Fruit fly (Drosophila melanogaster) whole organism, embryonic: Measurements from ENCODE around the gene PIG-L.

Experiments used
- Abd-B ChIP-seq: fragments of 200-800 bp; sonication (Bioruptor generic); optimal IDR thresholded peaks from 2 replicates; lab custom pipeline; 2018; ENCODE audit warnings: missing biosample characterization, mild to moderate bottlenecking, missing genetic modification characterization, moderate library complexity
- Asciz ChIP-seq: fragments of 200-800 bp; sonication (Bioruptor generic); optimal IDR thresholded peaks from 2 replicates; lab custom pipeline; 2017; ENCODE audit warnings: missing biosample characterization, mild to moderate bottlenecking, missing genetic modification characterization, missing genetic modification reagents
- Blimp-1 ChIP-seq: fragments of 200-800 bp; sonication (Bioruptor generic); optimal IDR thresholded peaks from 3 replicates; lab custom pipeline; 2018; ENCODE audit warnings: missing biosample characterization, missing genetic modification characterization, mild to moderate bottlenecking, moderate library complexity, missing genetic modification reagents
- CG10462 ChIP-seq: fragments of 200-800 bp; sonication (Bioruptor generic); optimal IDR thresholded peaks from 2 replicates; lab custom pipeline; 2016; ENCODE audit warnings: missing biosample characterization, missing genetic modification characterization
- CG10979 ChIP-seq: fragments of 200-800 bp; sonication (Bioruptor generic); optimal IDR thresholded peaks from 2 replicates; lab custom pipeline; 2018; ENCODE audit warnings: missing biosample characterization, mild to moderate bottlenecking, missing genetic modification characterization, moderate library complexity
- CG11093 ChIP-seq: fragments of 200-800 bp; sonication (Bioruptor generic); IDR thresholded peaks from 3 replicates; pipeline ENCODE4 v1.3.6; 2022; ENCODE audit warnings: missing biosample characterization, missing genetic modification characterization
- CG11398 ChIP-seq: fragments of 200-800 bp; sonication (Bioruptor generic); optimal IDR thresholded peaks from 2 replicates; lab custom pipeline; 2016; ENCODE audit warnings: missing biosample characterization, missing genetic modification characterization
- CG13123 ChIP-seq: fragments of 200-800 bp; sonication (Bioruptor generic); optimal IDR thresholded peaks from 2 replicates; lab custom pipeline; 2016; ENCODE audit warnings: missing biosample characterization, missing genetic modification characterization
- CG13424 ChIP-seq: fragments of 200-800 bp; sonication (Bioruptor generic); optimal IDR thresholded peaks from 2 replicates; lab custom pipeline; 2019; ENCODE audit warnings: missing biosample characterization, mild to moderate bottlenecking, missing genetic modification characterization, moderate library complexity
- CG15696 ChIP-seq: fragments of 200-800 bp; sonication (Bioruptor generic); optimal IDR thresholded peaks from 2 replicates; lab custom pipeline; 2019; ENCODE audit warnings: missing biosample characterization, mild to moderate bottlenecking, missing genetic modification characterization, moderate library complexity
- CG16779 ChIP-seq: fragments of 200-800 bp; sonication (Bioruptor generic); IDR thresholded peaks from 2 replicates; pipeline ENCODE4 v1.3.6; 2022; ENCODE audit warnings: missing biosample characterization, missing genetic modification characterization
- CG18262 ChIP-seq: fragments of 200-800 bp; optimal IDR thresholded peaks from 3 replicates; lab custom pipeline; 2019; ENCODE audit warnings: missing biosample characterization, mild to moderate bottlenecking, missing genetic modification characterization, moderate library complexity
- CG18476 ChIP-seq: fragments of 200-800 bp; sonication (Bioruptor generic); optimal IDR thresholded peaks from 2 replicates; lab custom pipeline; 2016; ENCODE audit warnings: missing biosample characterization, mild to moderate bottlenecking, missing genetic modification characterization
- CG30431 ChIP-seq: fragments of 200-800 bp; sonication (Bioruptor generic); optimal IDR thresholded peaks from 2 replicates; lab custom pipeline; 2017; ENCODE audit warnings: missing biosample characterization, missing genetic modification characterization
- CG31441 ChIP-seq: fragments of 200-800 bp; sonication (Bioruptor generic); IDR thresholded peaks from 2 replicates; pipeline ENCODE4 v1.3.6; 2022; ENCODE audit warnings: missing biosample characterization, missing genetic modification characterization
- CG34422 ChIP-seq: fragments of 200-800 bp; sonication (Bioruptor generic); IDR thresholded peaks from 3 replicates; pipeline ENCODE4 v1.3.6; 2022; ENCODE audit warnings: missing biosample characterization, missing genetic modification characterization
- CG3847 ChIP-seq: fragments of 200-800 bp; sonication (Bioruptor generic); IDR thresholded peaks from 2 replicates; pipeline ENCODE4 v1.3.6; 2022; ENCODE audit warnings: missing biosample characterization, missing genetic modification characterization
- CG4360 ChIP-seq: fragments of 200-800 bp; sonication (Bioruptor generic); IDR thresholded peaks from 2 replicates; pipeline ENCODE4 v1.3.6; 2022; ENCODE audit warnings: missing biosample characterization, missing genetic modification characterization
- CG6254 ChIP-seq: fragments of 200-800 bp; sonication (Bioruptor generic); optimal IDR thresholded peaks from 3 replicates; lab custom pipeline; 2017; ENCODE audit warnings: mild to moderate bottlenecking, missing biosample characterization, missing genetic modification reagents, missing genetic modification characterization
- CG7556 ChIP-seq: fragments of 200-800 bp; sonication (Bioruptor generic); optimal IDR thresholded peaks from 2 replicates; lab custom pipeline; 2017; ENCODE audit warnings: missing biosample characterization, mild to moderate bottlenecking, missing genetic modification characterization
- CG7839 ChIP-seq: fragments of 200-800 bp; sonication (Bioruptor generic); optimal IDR thresholded peaks from 3 replicates; lab custom pipeline; 2018; ENCODE audit warnings: missing biosample characterization, mild to moderate bottlenecking, missing genetic modification characterization, moderate library complexity
- CG9215 ChIP-seq: fragments of 200-800 bp; sonication (Bioruptor generic); IDR thresholded peaks from 2 replicates; pipeline ENCODE4 v1.3.6; 2022; ENCODE audit warnings: missing biosample characterization, missing genetic modification characterization
- CG9437 ChIP-seq: fragments of 200-800 bp; sonication (Bioruptor generic); optimal IDR thresholded peaks from 2 replicates; lab custom pipeline; 2018; ENCODE audit warnings: missing biosample characterization, mild to moderate bottlenecking, missing genetic modification characterization
- Chrac-16 ChIP-seq: fragments of 200-800 bp; sonication (Bioruptor generic); optimal IDR thresholded peaks from 3 replicates; lab custom pipeline; 2016; ENCODE audit warnings: missing biosample characterization, missing genetic modification characterization
- CkIIα-i1 ChIP-seq: fragments of 200-800 bp; sonication (Bioruptor generic); IDR thresholded peaks from 2 replicates; pipeline ENCODE4 v1.3.6; 2022; ENCODE audit warnings: missing biosample characterization, missing genetic modification characterization
- Dfd ChIP-seq, 2 experiments: fragments of >200 bp; optimal IDR thresholded peaks; 2 replicates each; lab custom pipeline; 2017; ENCODE audit warnings: missing biosample characterization in 2 of 2, missing genetic modification characterization in 2 of 2
- Dip2 ChIP-seq: fragments of 200-800 bp; sonication (Bioruptor generic); IDR thresholded peaks from 2 replicates; pipeline ENCODE4 v1.3.6; 2022; ENCODE audit warnings: missing biosample characterization, missing genetic modification characterization
- Hr51 ChIP-seq, 2 experiments: fragments of 200-800 bp; sonication (Bioruptor generic); optimal IDR thresholded peaks; 2 replicates in 1 of 2; 3 replicates in 1 of 2; lab custom pipeline; 2016 to 2018; ENCODE audit warnings: missing biosample characterization in 2 of 2, missing genetic modification characterization in 2 of 2, mild to moderate bottlenecking in 1 of 2, moderate library complexity in 1 of 2
- Lpt ChIP-seq: fragments of >200 bp; optimal IDR thresholded peaks from 2 replicates; lab custom pipeline; 2018; ENCODE audit warnings: missing biosample characterization, missing genetic modification characterization
- Med ChIP-seq: fragments of 200-800 bp; sonication (Bioruptor generic); peaks from one replicate; lab custom pipeline; 2016; ENCODE audit warnings: missing biosample characterization, missing genetic modification characterization, mild to moderate bottlenecking, inconsistent platforms, moderate library complexity
- Neu2 ChIP-seq: fragments of 200-800 bp; sonication (Bioruptor generic); optimal IDR thresholded peaks from 3 replicates; lab custom pipeline; 2016; ENCODE audit warnings: missing biosample characterization, missing genetic modification characterization, borderline replicate concordance
- Rx ChIP-seq: fragments of 200-800 bp; sonication (Bioruptor generic); IDR thresholded peaks from 2 replicates; pipeline ENCODE4 v1.3.6; 2022; ENCODE audit warnings: missing biosample characterization, missing genetic modification characterization
- Sox102F ChIP-seq: fragments of 200-800 bp; sonication (Bioruptor generic); optimal IDR thresholded peaks from 2 replicates; lab custom pipeline; 2018; ENCODE audit warnings: missing biosample characterization, mild to moderate bottlenecking, missing genetic modification characterization, moderate library complexity
- Sry-δ ChIP-seq: fragments of 200-800 bp; sonication (Bioruptor generic); optimal IDR thresholded peaks from 2 replicates; lab custom pipeline; 2016; ENCODE audit warnings: missing biosample characterization, missing genetic modification characterization
- abd-A ChIP-seq: fragments of 200-800 bp; sonication (Bioruptor generic); optimal IDR thresholded peaks from 3 replicates; lab custom pipeline; 2019; ENCODE audit warnings: missing biosample characterization, mild to moderate bottlenecking, missing genetic modification characterization, moderate library complexity
- az2 ChIP-seq: fragments of 200-800 bp; sonication (Bioruptor generic); optimal IDR thresholded peaks from 3 replicates; lab custom pipeline; 2016; ENCODE audit warnings: missing biosample characterization, missing genetic modification characterization
- cg ChIP-seq: fragments of 200-800 bp; sonication (Bioruptor generic); optimal IDR thresholded peaks from 3 replicates; lab custom pipeline; 2019; ENCODE audit warnings: missing biosample characterization, mild to moderate bottlenecking, missing genetic modification characterization, moderate library complexity
- chif ChIP-seq, 2 experiments: fragments of 200-800 bp; sonication (Bioruptor generic); optimal IDR thresholded peaks; 3 replicates each; lab custom pipeline; 2016; ENCODE audit warnings: missing biosample characterization in 2 of 2, missing genetic modification characterization in 2 of 2
- dati ChIP-seq: fragments of 200-800 bp; sonication (Bioruptor generic); IDR thresholded peaks from 2 replicates; pipeline ENCODE4 v1.3.6; 2022; ENCODE audit warnings: missing biosample characterization, missing genetic modification characterization
- gt ChIP-seq: fragments of 200-800 bp; sonication (Bioruptor generic); IDR thresholded peaks from 2 replicates; pipeline ENCODE4 v1.3.6; 2022; ENCODE audit warnings: missing biosample characterization, missing genetic modification characterization
- nerfin-1 ChIP-seq: fragments of 200-800 bp; sonication (Bioruptor generic); optimal IDR thresholded peaks from 3 replicates; lab custom pipeline; 2019; ENCODE audit warnings: missing biosample characterization, mild to moderate bottlenecking, missing genetic modification characterization, moderate library complexity
- peb ChIP-seq: fragments of 200-800 bp; sonication (Bioruptor generic); IDR thresholded peaks from 2 replicates; pipeline ENCODE4 v1.3.6; 2022; ENCODE audit warnings: missing biosample characterization, missing genetic modification characterization
- seq ChIP-seq: fragments of 200-800 bp; sonication (Bioruptor generic); IDR thresholded peaks from 2 replicates; pipeline ENCODE4 v1.3.6; 2022; ENCODE audit warnings: missing biosample characterization, missing genetic modification characterization
- shn ChIP-seq: fragments of 200-800 bp; sonication (Bioruptor generic); optimal IDR thresholded peaks from 3 replicates; lab custom pipeline; 2016; ENCODE audit warnings: missing biosample characterization, missing genetic modification characterization
- sim ChIP-seq: fragments of 200-800 bp; sonication (Bioruptor generic); IDR thresholded peaks from 2 replicates; pipeline ENCODE4 v1.3.6; 2022; ENCODE audit warnings: missing biosample characterization, missing genetic modification characterization
- tin ChIP-seq: fragments of 200-800 bp; sonication (Bioruptor generic); optimal IDR thresholded peaks from 3 replicates; lab custom pipeline; 2016; ENCODE audit warnings: missing biosample characterization, missing genetic modification characterization
- trem ChIP-seq: fragments of 200-800 bp; optimal IDR thresholded peaks from 3 replicates; lab custom pipeline; 2019; ENCODE audit warnings: missing biosample characterization, mild to moderate bottlenecking, missing genetic modification characterization, moderate library complexity
- vnd ChIP-seq: fragments of 200-800 bp; sonication (Bioruptor generic); IDR thresholded peaks from 3 replicates; pipeline ENCODE4 v1.3.6; 2022; ENCODE audit warnings: missing biosample characterization, missing genetic modification characterization; ENCODE audit not compliant: partially characterized antibody
- zf30C ChIP-seq: fragments of 200-800 bp; sonication (Bioruptor generic); optimal IDR thresholded peaks from 3 replicates; lab custom pipeline; 2018; ENCODE audit warnings: missing biosample characterization, mild to moderate bottlenecking, missing genetic modification characterization
- zfh2 ChIP-seq: fragments of 200-800 bp; sonication (Bioruptor generic); optimal IDR thresholded peaks from 2 replicates; lab custom pipeline; 2016; ENCODE audit warnings: missing biosample characterization, missing genetic modification characterization

PIG-L gene

DNA sequence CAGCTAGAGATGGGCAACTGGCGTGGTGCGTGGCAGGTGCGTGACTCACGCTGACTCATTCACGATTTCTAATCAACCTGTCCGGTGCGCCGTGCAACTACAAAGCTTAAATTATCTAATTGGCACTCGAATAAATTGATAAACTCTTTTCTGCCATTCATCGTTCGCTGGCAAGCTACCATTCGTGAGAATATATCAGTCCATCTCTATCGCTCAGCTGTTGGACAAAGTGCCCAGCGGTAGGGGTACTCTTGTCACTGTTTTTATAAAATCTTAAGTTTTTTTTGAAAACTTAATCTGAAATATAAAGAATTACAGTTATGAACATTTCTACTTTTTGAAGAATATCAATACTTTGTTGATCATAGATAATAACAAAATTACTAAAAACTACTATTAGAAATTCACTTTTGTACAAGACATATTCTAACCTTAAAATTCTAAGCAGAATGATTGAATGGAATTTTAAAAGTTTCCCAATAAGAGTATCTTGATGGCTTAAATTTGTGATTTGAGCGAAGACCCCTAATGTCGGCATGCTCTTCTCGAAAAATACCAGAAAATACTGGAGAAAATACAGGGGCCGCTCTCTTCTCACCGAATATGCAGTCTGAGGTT is at the start of gene PIG-L, which contains the start of gene psidin (continued):
- peak; percentile 80 for TF ChIP-seq CG15696 (tag; lab: Kevin White, UChicago)
- TF ChIP-seq CG30431 (GFP tag; lab: Kevin White, UChicago) = peak; percentile 54
- TF ChIP-seq Rx (GFP tag; lab: Robert Waterston, UW) = peak; percentile 26
- TF ChIP-seq zfh2 (GFP tag; lab: Kevin White, UChicago) = peak; percentile 81
- TF ChIP-seq CG18476 = peak; percentile 24
- peak; percentile 73 for TF ChIP-seq tin (GFP tag; lab: Kevin White, UChicago)
- no peak for TF ChIP-seq CG4360
- peak; percentile 82 for TF ChIP-seq CG9215 (GFP tag; lab: Robert Waterston, UW)
- peak; percentile 92 for TF ChIP-seq CG18262 (tag; lab: Kevin White, UChicago)
- TF ChIP-seq CG9437 (GFP tag; lab: Kevin White, UChicago) = peak; percentile 86
- no peak for TF ChIP-seq cg
- TF ChIP-seq CG11093 = peak; percentile 47; the same call in 2 of the 3 replicates
- TF ChIP-seq shn (GFP tag; lab: Kevin White, UChicago) = peak; percentile 61
- peak; percentile 81 for TF ChIP-seq CG3847 (GFP tag; lab: Robert Waterston, UW)
- TF ChIP-seq az2 (GFP tag; lab: Kevin White, UChicago) = peak; percentile 88
- TF ChIP-seq vnd (GFP tag; lab: Robert Waterston, UW) = peak; percentile 96
- peak; percentile 56 for TF ChIP-seq CG11398 (GFP tag; lab: Kevin White, UChicago)
- no peak for TF ChIP-seq Blimp-1 (GFP tag; lab: Kevin White, UChicago)
- no peak for TF ChIP-seq Lpt (GFP tag; lab: Kevin White, UChicago)
- peak; percentile 80 for TF ChIP-seq Chrac-16 (GFP tag; lab: Kevin White, UChicago)
- TF ChIP-seq CG7556 (GFP tag; lab: Kevin White, UChicago) = peak; percentile 86
- TF ChIP-seq Sox102F (GFP tag; lab: Kevin White, UChicago) = peak; percentile 86
- TF ChIP-seq CkIIα-i1 = no peak
- TF ChIP-seq Asciz = no peak
- peak; percentile 74 to 86 for TF ChIP-seq chif (GFP tag; optimal IDR thresholded peaks at IDR 0.05; lab: Kevin White, UChicago)
- peak; percentile 77 to 91 for TF ChIP-seq Hr51 (GFP tag; optimal IDR thresholded peaks at IDR 0.05; lab: Kevin White, UChicago)
- peak; percentile 58 for TF ChIP-seq CG10462 (GFP tag; lab: Kevin White, UChicago)
- peak; percentile 70 for TF ChIP-seq trem (tag; lab: Kevin White, UChicago)
- no peak for TF ChIP-seq peb (GFP tag; lab: Robert Waterston, UW)
- peak; percentile 63 for TF ChIP-seq CG13123 (GFP tag; lab: Kevin White, UChicago)
- TF ChIP-seq CG7839 (tag; lab: Kevin White, UChicago) = peak; percentile 88
- TF ChIP-seq dati (GFP tag; lab: Robert Waterston, UW) = 0 out of 2 replicates have a peak, but pooled peaks have one; percentile 33
- TF ChIP-seq Sry-δ = peak; percentile 92
- TF ChIP-seq Dip2 (GFP tag; lab: Robert Waterston, UW) = no peak
- TF ChIP-seq Abd-B (GFP tag; lab: Kevin White, UChicago) = peak; percentile 89
- no peak for TF ChIP-seq zf30C (GFP tag; lab: Kevin White, UChicago)
- peak; percentile 92 for TF ChIP-seq CG31441 (GFP tag; lab: Robert Waterston, UW)
- TF ChIP-seq sim (GFP tag; lab: Robert Waterston, UW) = no peak
- TF ChIP-seq CG6254 = peak; percentile 30
- peak; percentile 61; the same call in 1 of the 2 replicates for TF ChIP-seq seq (GFP tag; lab: Robert Waterston, UW)
- TF ChIP-seq nerfin-1 (tag; lab: Kevin White, UChicago) = peak; percentile 85
- TF ChIP-seq Med = peak; percentile 96
- TF ChIP-seq Dfd (GFP tag; optimal IDR thresholded peaks at IDR 0.05; lab: Kevin White, UChicago) = no peak
- TF ChIP-seq CG16779 (GFP tag; lab: Robert Waterston, UW) = no peak
- TF ChIP-seq CG34422 = peak; percentile 79
- TF ChIP-seq gt = peak; percentile 32
- no peak for TF ChIP-seq abd-A
- TF ChIP-seq CG10979 (tag; lab: Kevin White, UChicago) = peak; percentile 68
- peak; percentile 3 for TF ChIP-seq Neu2 (GFP tag; lab: Kevin White, UChicago)
- TF ChIP-seq CG13424 = peak; percentile 94
